Worm (Caenorhabditis elegans) whole organism, late embryonic: ENCODE measurements around the gene F39H12.3.
A peak's percentile ranks its signal among the peaks of the same experiment; 100 is the strongest.

Source experiments
- F13H6.1 ChIP-seq: sonication (generic microtip); optimal IDR thresholded peaks from 2 replicates; lab custom pipeline; 2016; ENCODE audit warnings: missing genetic modification characterization, missing compliant biosample characterization
- K09A11.1 ChIP-seq: sonication (generic microtip); optimal IDR thresholded peaks from 2 replicates; lab custom pipeline; 2017; ENCODE audit warnings: antibody characterized with exemption, mild to moderate bottlenecking, missing genetic modification characterization, missing compliant biosample characterization; ENCODE audit not compliant: insufficient read depth
- T23F11.4 ChIP-seq: fragments of 200-800 bp; sonication (Bioruptor generic); optimal IDR thresholded peaks from 2 replicates; lab custom pipeline; 2018; ENCODE audit warnings: mild to moderate bottlenecking, missing genetic modification characterization, missing compliant biosample characterization
- Y22D7AL.16 ChIP-seq: sonication (generic microtip); optimal IDR thresholded peaks from 2 replicates; lab custom pipeline; 2016; ENCODE audit warnings: missing genetic modification characterization, missing compliant biosample characterization
- ahr-1 ChIP-seq: sonication (generic microtip); optimal IDR thresholded peaks from 2 replicates; lab custom pipeline; 2016; ENCODE audit warnings: missing genetic modification characterization, missing compliant biosample characterization
- ceh-18 ChIP-seq: sonication (generic microtip); optimal IDR thresholded peaks from 2 replicates; lab custom pipeline; 2016; ENCODE audit warnings: missing genetic modification characterization, missing compliant biosample characterization
- ceh-22 ChIP-seq: sonication (generic microtip); optimal IDR thresholded peaks from 2 replicates; lab custom pipeline; 2017; ENCODE audit warnings: missing biosample characterization, missing genetic modification characterization
- ceh-45 ChIP-seq: fragments of 200-800 bp; sonication (Bioruptor generic); IDR thresholded peaks from 2 replicates; pipeline ENCODE4 v1.3.6; 2022; ENCODE audit warnings: missing genetic modification reagents, missing genetic modification characterization, missing compliant biosample characterization
- ceh-6 ChIP-seq: fragments of 200-800 bp; sonication (Bioruptor generic); optimal IDR thresholded peaks from 2 replicates; lab custom pipeline; 2018; ENCODE audit warnings: mild to moderate bottlenecking, missing genetic modification characterization, missing compliant biosample characterization
- ceh-9 ChIP-seq: sonication (generic microtip); optimal IDR thresholded peaks from 2 replicates; lab custom pipeline; 2016; ENCODE audit warnings: mild to moderate bottlenecking, missing genetic modification characterization, inconsistent platforms, missing compliant biosample characterization
- dmd-4 ChIP-seq: sonication (generic microtip); optimal IDR thresholded peaks from 2 replicates; lab custom pipeline; 2016; ENCODE audit warnings: borderline replicate concordance, missing genetic modification characterization, missing compliant biosample characterization
- dve-1 ChIP-seq: sonication (generic microtip); optimal IDR thresholded peaks from 2 replicates; lab custom pipeline; 2017; ENCODE audit warnings: antibody characterized with exemption, mild to moderate bottlenecking, missing genetic modification characterization, missing compliant biosample characterization
- elt-2 ChIP-seq: sonication (generic microtip); optimal IDR thresholded peaks from 2 replicates; lab custom pipeline; 2016; ENCODE audit warnings: missing genetic modification reagents, missing genetic modification characterization, missing compliant biosample characterization
- fax-1 ChIP-seq: sonication (generic microtip); optimal IDR thresholded peaks from 2 replicates; lab custom pipeline; 2016; ENCODE audit warnings: missing genotype, missing genetic modification characterization, missing compliant biosample characterization
- gmeb-2 ChIP-seq: sonication (generic microtip); optimal IDR thresholded peaks from 2 replicates; lab custom pipeline; 2016; ENCODE audit warnings: missing genetic modification characterization, inconsistent platforms, missing compliant biosample characterization
- hlh-30 ChIP-seq: sonication (generic microtip); optimal IDR thresholded peaks from 2 replicates; lab custom pipeline; 2017; ENCODE audit warnings: antibody characterized with exemption, missing genetic modification characterization, missing compliant biosample characterization; ENCODE audit not compliant: insufficient read depth
- hlh-6 ChIP-seq: sonication (generic microtip); optimal IDR thresholded peaks from 2 replicates; lab custom pipeline; 2016; ENCODE audit warnings: missing genotype, missing genetic modification characterization, missing compliant biosample characterization
- lin-11 ChIP-seq: fragments of 200-800 bp; sonication (Bioruptor generic); optimal IDR thresholded peaks from 2 replicates; lab custom pipeline; 2018; ENCODE audit warnings: mild to moderate bottlenecking, missing genetic modification characterization, missing compliant biosample characterization
- mec-3 ChIP-seq: sonication (generic microtip); optimal IDR thresholded peaks from 2 replicates; lab custom pipeline; 2016; ENCODE audit warnings: borderline replicate concordance, missing genetic modification characterization, missing compliant biosample characterization
- nfya-1 ChIP-seq: sonication (generic microtip); optimal IDR thresholded peaks from 2 replicates; lab custom pipeline; 2017; ENCODE audit warnings: missing genetic modification characterization, mild to moderate bottlenecking, missing compliant biosample characterization, antibody characterized with exemption, moderate library complexity
- nhr-232 ChIP-seq: sonication (generic microtip); optimal IDR thresholded peaks from 2 replicates; lab custom pipeline; 2016; ENCODE audit warnings: missing genetic modification characterization, missing compliant biosample characterization
- pag-3 ChIP-seq: sonication (generic microtip); optimal IDR thresholded peaks from 2 replicates; lab custom pipeline; 2016; ENCODE audit warnings: missing compliant biosample characterization, missing genetic modification characterization, borderline replicate concordance
- pha-2 ChIP-seq: sonication (generic microtip); optimal IDR thresholded peaks from 2 replicates; lab custom pipeline; 2017; ENCODE audit warnings: mild to moderate bottlenecking, missing genetic modification characterization, missing compliant biosample characterization
- sox-2 ChIP-seq: fragments of 200-800 bp; sonication (Bioruptor generic); IDR thresholded peaks from 2 replicates; pipeline ENCODE4 v1.3.6; 2022; ENCODE audit warnings: missing genetic modification reagents, missing genetic modification characterization, missing compliant biosample characterization
- sox-4 ChIP-seq: sonication (generic microtip); optimal IDR thresholded peaks from 2 replicates; lab custom pipeline; 2017; ENCODE audit warnings: mild to moderate bottlenecking, missing genetic modification characterization, inconsistent platforms, missing compliant biosample characterization
- tbx-2 ChIP-seq: sonication (generic microtip); optimal IDR thresholded peaks from 2 replicates; lab custom pipeline; 2016; ENCODE audit warnings: missing genetic modification characterization, missing compliant biosample characterization
- tbx-7 ChIP-seq: sonication (generic microtip); optimal IDR thresholded peaks from 2 replicates; lab custom pipeline; 2016; ENCODE audit warnings: missing genotype, missing genetic modification characterization, missing compliant biosample characterization
- ttx-3 ChIP-seq: sonication (generic microtip); optimal IDR thresholded peaks from 2 replicates; lab custom pipeline; 2016; ENCODE audit warnings: missing genetic modification reagents, missing genetic modification characterization, missing compliant biosample characterization
- unc-3 ChIP-seq, 2 experiments: fragments of 200-800 bp in 1 of 2; sonication (Bioruptor generic) in 1 of 2; sonication (generic microtip) in 1 of 2; conservative IDR thresholded peaks in 1 of 2; optimal IDR thresholded peaks in 1 of 2; 2 replicates each; pipeline versions ENCODE4 v1.3.6 to Lab custom; 2016 to 2022; ENCODE audit warnings: missing compliant biosample characterization in 2 of 2, missing genetic modification characterization in 2 of 2, missing genetic modification reagents in 1 of 2
- unc-55 ChIP-seq: sonication (generic microtip); optimal IDR thresholded peaks from 2 replicates; lab custom pipeline; 2017; ENCODE audit warnings: missing biosample characterization, missing genetic modification reagents, missing genetic modification characterization
- unc-86 ChIP-seq: sonication (generic microtip); optimal IDR thresholded peaks from 2 replicates; lab custom pipeline; 2016; ENCODE audit warnings: missing genetic modification characterization, missing compliant biosample characterization
- ztf-16 ChIP-seq: sonication (generic microtip); optimal IDR thresholded peaks from 2 replicates; lab custom pipeline; 2017; ENCODE audit warnings: missing genetic modification characterization, missing compliant biosample characterization

The F39H12.3 gene

DNA sequence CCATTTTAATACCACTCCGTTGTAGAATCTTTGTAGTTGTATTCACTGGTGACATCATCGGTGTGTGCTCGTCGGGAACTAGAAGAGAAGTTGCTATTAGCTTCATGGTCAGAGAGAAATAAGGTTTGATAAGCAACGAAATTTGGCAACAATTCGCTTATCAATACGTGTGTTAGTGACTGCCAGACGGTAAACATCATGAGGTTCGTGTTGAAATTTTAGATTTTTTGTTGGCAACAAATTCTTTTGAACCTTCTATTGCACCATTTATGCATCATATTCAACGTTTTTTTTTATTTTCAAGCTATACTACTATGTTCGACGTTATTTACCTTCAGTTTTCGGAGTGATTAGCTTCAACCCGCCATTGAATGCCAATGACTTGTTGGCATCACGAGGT is 17.6 kb downstream of the F39H12.3 start:
- no peak for TF ChIP-seq ceh-6 (GFP tag; lab: Kevin White, UChicago)
- no peak for TF ChIP-seq ztf-16 (tag; lab: Kevin White, UChicago)
- TF ChIP-seq dmd-4 (tag; lab: Kevin White, UChicago): no peak
- no peak for TF ChIP-seq tbx-2 (tag; lab: Kevin White, UChicago)
- TF ChIP-seq fax-1: no peak
- no peak for TF ChIP-seq F13H6.1 (tag; lab: Kevin White, UChicago)
- no peak for TF ChIP-seq pag-3
- TF ChIP-seq lin-11 (tag; lab: Kevin White, UChicago): no peak
- no peak for TF ChIP-seq ceh-9
- no peak for TF ChIP-seq Y22D7AL.16 (tag; lab: Kevin White, UChicago)
- no peak for TF ChIP-seq elt-2
- TF ChIP-seq unc-3 (GFP tag; conservative IDR thresholded peaks at IDR 0.05; lab: Robert Waterston, UW): no peak
- no peak for TF ChIP-seq unc-3 (tag; optimal IDR thresholded peaks at IDR 0.05; lab: Kevin White, UChicago)
- TF ChIP-seq unc-55 (GFP tag; lab: Kevin White, UChicago): no peak
- TF ChIP-seq sox-4 (tag; lab: Kevin White, UChicago): no peak
- TF ChIP-seq T23F11.4: no peak

DNA sequence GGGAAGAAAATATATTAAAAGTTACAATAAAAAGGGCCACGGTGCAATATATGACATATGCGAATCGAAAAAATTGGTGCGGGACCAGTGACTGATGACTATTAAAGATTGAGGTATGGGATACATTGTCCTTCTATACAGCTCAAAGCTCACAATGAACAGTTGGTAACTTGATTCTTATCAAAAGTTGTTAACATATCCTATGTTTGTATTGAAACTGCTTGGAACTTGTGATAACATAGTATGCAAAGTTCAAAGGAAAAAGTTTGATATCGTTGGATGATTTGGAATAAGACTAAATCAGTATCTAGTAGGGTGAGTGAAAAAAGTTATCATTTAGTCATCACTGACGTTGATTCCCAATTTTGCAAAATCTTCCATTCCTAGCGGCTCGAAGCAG is 23.3 kb downstream of the F39H12.3 start:
- TF ChIP-seq dve-1 (tag; lab: Kevin White, UChicago) (no peak), K09A11.1 (tag; lab: Kevin White, UChicago) (no peak), ceh-22 (no peak), dmd-4 (tag; lab: Kevin White, UChicago) (no peak), ztf-16 (tag; lab: Kevin White, UChicago) (no peak), sox-4 (tag; lab: Kevin White, UChicago) (no peak), sox-2 (GFP tag; lab: Robert Waterston, UW) (no peak), unc-86 (tag; lab: Kevin White, UChicago) (no peak), ceh-45 (GFP tag; lab: Robert Waterston, UW) (no peak), pha-2 (no peak), hlh-30 (tag; lab: Kevin White, UChicago) (no peak), fax-1 (no peak)

DNA sequence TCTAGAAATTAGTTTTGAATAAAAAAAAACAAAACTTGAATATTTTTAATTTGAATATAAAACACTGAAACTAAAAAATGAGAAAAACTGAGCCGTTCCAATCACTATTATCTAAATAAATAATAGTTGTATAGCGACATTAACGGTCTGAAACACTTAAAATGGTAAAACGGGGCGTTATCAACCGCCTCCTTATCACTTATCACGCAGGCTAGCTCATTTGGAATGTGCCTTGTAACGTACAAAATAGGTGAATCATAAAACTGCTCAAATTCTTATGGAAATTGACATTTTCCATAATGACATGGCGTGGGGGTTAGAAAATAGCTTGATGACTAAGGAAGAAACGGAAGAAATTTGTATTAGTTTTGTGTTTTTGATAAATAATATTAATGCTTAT is 25.4 kb downstream of the F39H12.3 start, which contains the start of gene ifd-2:
TSS of gene ifd-2 (minus strand) at position 1 of the 400 bp plus-strand sequence.
- TF ChIP-seq ceh-45 (GFP tag; lab: Robert Waterston, UW) (no peak), elt-2 (peak; percentile 78)

- TF ChIP-seq nhr-232 (tag; lab: Kevin White, UChicago) (no peak), tbx-7 (no peak), lin-11 (tag; lab: Kevin White, UChicago) (no peak), mec-3 (tag; lab: Kevin White, UChicago) (no peak), F13H6.1 (tag; lab: Kevin White, UChicago) (no peak), ceh-22 (no peak), dmd-4 (tag; lab: Kevin White, UChicago) (no peak), ceh-18 (tag; lab: Kevin White, UChicago) (no peak), nfya-1 (no peak), ahr-1 (tag; lab: Kevin White, UChicago) (no peak), hlh-6 (tag; lab: Kevin White, UChicago) (no peak)
Measured at ce11 chrX:813063-813462, 28.2 kb downstream of the F39H12.3 start, which contains the start of gene F25E2.3. Gene F25E2.3 (minus strand): TSS chrX:813163.

DNA sequence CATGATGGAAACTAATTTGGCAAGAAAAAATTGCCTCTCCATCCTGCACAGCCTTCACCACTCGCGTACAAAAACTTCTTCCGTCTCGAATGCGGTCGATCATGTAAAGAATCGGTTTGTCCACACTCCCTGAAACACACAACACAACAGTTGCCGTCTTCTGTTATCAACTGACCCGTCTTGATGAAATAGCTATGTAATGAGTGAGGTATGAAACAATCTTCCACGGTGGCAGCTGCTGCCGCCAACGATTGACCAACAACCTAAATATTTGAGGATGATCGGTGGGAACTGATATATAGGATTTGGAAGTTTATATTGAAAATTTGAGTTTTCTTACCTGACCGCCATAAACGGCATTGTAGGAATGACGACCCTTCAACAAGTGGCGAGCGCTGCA is 29.0 kb downstream of the F39H12.3 start:
- TF ChIP-seq sox-4 (tag; lab: Kevin White, UChicago) (no peak), ttx-3 (no peak), mec-3 (tag; lab: Kevin White, UChicago) (no peak), unc-55 (GFP tag; lab: Kevin White, UChicago) (peak; percentile 7), gmeb-2 (tag; lab: Kevin White, UChicago) (no peak)
